Worm (Caenorhabditis elegans) whole organism, L3 larva: Measurements from ENCODE around the gene cnd-1.

ENCODE experiments used
- egl-27 ChIP-seq: sonication (generic microtip); optimal IDR thresholded peaks from 4 replicates; lab custom pipeline; 2017; ENCODE audit warnings: missing biosample characterization, missing genetic modification reagents, missing genetic modification characterization
- mml-1 ChIP-seq: fragments of 150-350 bp; sonication (generic microtip); optimal IDR thresholded peaks from 3 replicates; lab custom pipeline; 2014; ENCODE audit warnings: missing biosample characterization, missing genetic modification characterization
- nhr-77 ChIP-seq: fragments of 150-350 bp; optimal IDR thresholded peaks from 2 replicates; lab custom pipeline; 2014; ENCODE audit warnings: missing biosample characterization, missing genetic modification characterization
- sea-2 ChIP-seq: fragments of 150-350 bp; sonication (generic microtip); optimal IDR thresholded peaks from 4 replicates; lab custom pipeline; 2014; ENCODE audit warnings: missing biosample characterization, missing genetic modification reagents, missing genetic modification characterization
- ztf-11 ChIP-seq: fragments of 150-350 bp; optimal IDR thresholded peaks from 2 replicates; lab custom pipeline; 2014; ENCODE audit warnings: missing biosample characterization, missing genetic modification characterization

- TF ChIP-seq egl-27 (tag; lab: Kevin White, UChicago) (no peak), ztf-11 (tag; lab: Kevin White, UChicago) (no peak), sea-2 (no peak), nhr-77 (tag; lab: Kevin White, UChicago) (no peak), mml-1 (tag; lab: Kevin White, UChicago) (no peak)
These were observed 14.5 kb upstream of the cnd-1 start, which contains the start of gene gop-2 for ce11 chrIII:5258918-5259317.
